Worm (Caenorhabditis elegans): ENCODE measurements around the gene his-31.

Gene his-31

ce11 chrIV:8379278-8379677 is 45.5 kb upstream of the his-31 start, which contains the start of gene nap-1 (continued):
- TF ChIP-seq lir-3 (tag; optimal IDR thresholded peaks at IDR 0.05; ENCODE audit: poor library complexity) (peak; percentile 21), nhr-20 (tag; optimal IDR thresholded peaks at IDR 0.05) (peak; percentile 79), nhr-85 (tag) (peak; percentile 71), unc-130 (tag; optimal IDR thresholded peaks at IDR 0.05) (peak; percentile 85), lin-13 (GFP tag; optimal IDR thresholded peaks at IDR 0.05) (peak; percentile 81), nhr-237 (tag; optimal IDR thresholded peaks at IDR 0.05) (peak; percentile 15), nhr-12 (tag; optimal IDR thresholded peaks at IDR 0.05) (no peak), dpl-1 (GFP tag; optimal IDR thresholded peaks at IDR 0.05) (peak; percentile 59 to 78 (median 72)), skn-1 (tag; optimal IDR thresholded peaks at IDR 0.05) (peak; percentile 77), dsc-1 (tag; optimal IDR thresholded peaks at IDR 0.05) (peak; percentile 48), pax-3 (tag; optimal IDR thresholded peaks at IDR 0.05) (no peak), swsn-7 (tag; optimal IDR thresholded peaks at IDR 0.05) (peak; percentile 69), pqm-1 (tag; optimal IDR thresholded peaks at IDR 0.05) (peak; percentile 41), elt-3 (tag; optimal IDR thresholded peaks at IDR 0.05) (peak in 2 of 6 experiments; percentile 21 to 78), F16B12.6 (tag; optimal IDR thresholded peaks at IDR 0.05) (peak; percentile 47), isw-1 (GFP tag; IDR thresholded peaks at IDR 0.05) (peak; percentile 59), alr-1 (tag; optimal IDR thresholded peaks at IDR 0.05; ENCODE audit: borderline replicate concordance) (no peak), nhr-71 (tag; optimal IDR thresholded peaks at IDR 0.05) (peak; percentile 85), tbx-2 (tag; optimal IDR thresholded peaks at IDR 0.05) (peak; percentile 66), nhr-28 (tag; optimal IDR thresholded peaks at IDR 0.05) (no peak), sox-4 (tag; optimal IDR thresholded peaks at IDR 0.05) (no peak), lin-14 (GFP tag; optimal IDR thresholded peaks at IDR 0.05) (peak; percentile 84), xbp-1 (tag; optimal IDR thresholded peaks at IDR 0.05) (peak; percentile 71), rnt-1 (tag; optimal IDR thresholded peaks at IDR 0.05) (peak; percentile 78), unc-62 (GFP tag; optimal IDR thresholded peaks at IDR 0.05) (no peak), snpc-4 (tag; optimal IDR thresholded peaks at IDR 0.05) (peak; percentile 52), nhr-11 (tag; optimal IDR thresholded peaks at IDR 0.05) (no peak), jun-1 (tag; optimal IDR thresholded peaks at IDR 0.05) (peak; percentile 9), tlp-1 (tag; optimal IDR thresholded peaks at IDR 0.05) (no peak), blmp-1 (tag; optimal IDR thresholded peaks at IDR 0.05) (peak; percentile 77), lsy-2 (tag; optimal IDR thresholded peaks at IDR 0.05) (peak; percentile 84 to 93), elt-2 (tag; optimal IDR thresholded peaks at IDR 0.05) (peak; percentile 23), nhr-76 (tag; optimal IDR thresholded peaks at IDR 0.05) (no peak), nhr-77 (tag; optimal IDR thresholded peaks at IDR 0.05) (peak; percentile 61), aha-1 (tag; optimal IDR thresholded peaks at IDR 0.05) (peak; percentile 42), C16A3.4 (tag; optimal IDR thresholded peaks at IDR 0.05) (peak; percentile 88), ets-5 (GFP tag; IDR thresholded peaks at IDR 0.05) (no peak), fos-1 (tag; optimal IDR thresholded peaks at IDR 0.05) (peak; percentile 45), nhr-90 (tag; optimal IDR thresholded peaks at IDR 0.05; ENCODE audit: poor library complexity) (peak; percentile 61), unc-86 (tag; optimal IDR thresholded peaks at IDR 0.05) (peak; percentile 58), egl-13 (tag; optimal IDR thresholded peaks at IDR 0.05) (peak; percentile 23), vab-15 (tag; optimal IDR thresholded peaks at IDR 0.05) (no peak), ceh-8 (GFP tag; optimal IDR thresholded peaks at IDR 0.05) (no peak), fkh-8 (tag; optimal IDR thresholded peaks at IDR 0.05) (peak; percentile 69)

DNA sequence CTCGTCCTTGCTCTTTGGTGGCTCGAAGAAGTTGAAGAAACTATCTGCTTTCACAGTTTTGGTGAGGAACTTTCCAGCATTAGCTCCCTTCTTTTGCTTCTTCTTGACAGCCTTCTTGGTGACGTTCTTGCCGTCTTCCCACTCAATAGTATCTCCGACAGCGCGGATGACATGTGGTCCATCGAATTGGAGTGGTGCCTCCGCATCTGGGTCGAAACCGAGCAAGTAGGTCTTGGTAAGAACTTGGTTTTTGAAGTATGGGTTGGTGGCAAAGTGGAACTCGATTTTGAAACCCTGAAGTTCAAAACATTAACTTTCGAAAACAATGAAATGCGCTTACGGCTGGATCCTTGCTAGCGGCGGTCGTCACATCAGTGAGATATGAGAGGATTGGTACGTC is 44.5 kb upstream of the his-31 start:
- TF ChIP-seq nhr-20 (tag; optimal IDR thresholded peaks at IDR 0.05) (no peak), irx-1 (tag; optimal IDR thresholded peaks at IDR 0.05) (no peak), tbx-2 (tag; optimal IDR thresholded peaks at IDR 0.05) (no peak), F16B12.6 (tag; optimal IDR thresholded peaks at IDR 0.05) (no peak)

All from whole organism, L1 larva.